Fruit fly (Drosophila melanogaster) whole organism, prepupa: ENCODE measurements around the gene CG14960.

Experiments used
- Blimp-1 ChIP-seq: fragments of 200-800 bp; sonication (Bioruptor generic); optimal IDR thresholded peaks from 3 replicates; lab custom pipeline; 2017; ENCODE audit warnings: missing biosample characterization, missing genetic modification characterization, mild to moderate bottlenecking, moderate library complexity, missing genetic modification reagents
- CG10631 ChIP-seq: fragments of 200-800 bp; sonication (Bioruptor generic); optimal IDR thresholded peaks from 2 replicates; lab custom pipeline; 2016; ENCODE audit warnings: missing biosample characterization, missing genetic modification characterization
- CG31627 ChIP-seq: fragments of 200-800 bp; sonication (Bioruptor generic); optimal IDR thresholded peaks from 3 replicates; lab custom pipeline; 2016; ENCODE audit warnings: missing biosample characterization, missing genetic modification characterization
- CG4318 ChIP-seq: fragments of 200-800 bp; sonication (Bioruptor generic); optimal IDR thresholded peaks from 3 replicates; lab custom pipeline; 2017; ENCODE audit warnings: missing biosample characterization, mild to moderate bottlenecking, missing genetic modification characterization
- CG6854 ChIP-seq: fragments of 200-800 bp; sonication (Bioruptor generic); optimal IDR thresholded peaks from 2 replicates; lab custom pipeline; 2017; ENCODE audit warnings: missing biosample characterization, mild to moderate bottlenecking, missing genetic modification characterization
- OdsH ChIP-seq: fragments of 200-800 bp; sonication (Bioruptor generic); optimal IDR thresholded peaks from 3 replicates; lab custom pipeline; 2016; ENCODE audit warnings: missing biosample characterization, missing genetic modification characterization
- fd85E ChIP-seq: fragments of 200-800 bp; sonication (Bioruptor generic); optimal IDR thresholded peaks from 3 replicates; lab custom pipeline; 2016; ENCODE audit warnings: missing biosample characterization, missing genetic modification characterization

- peak; percentile 95 for TF ChIP-seq CG10631 (GFP tag; lab: Kevin White, UChicago)
- peak; percentile 90 for TF ChIP-seq CG31627
- peak; percentile 85 for TF ChIP-seq CG4318 (GFP tag; lab: Kevin White, UChicago)
- peak; percentile 96 for TF ChIP-seq CG6854 (GFP tag; lab: Kevin White, UChicago)
- peak; percentile 93 for TF ChIP-seq OdsH (GFP tag; lab: Kevin White, UChicago)
- TF ChIP-seq Blimp-1 (GFP tag; lab: Kevin White, UChicago) = peak; percentile 82
- TF ChIP-seq fd85E (GFP tag; lab: Kevin White, UChicago) = peak; percentile 77
Measured at dm6 chr3L:3240597-3241367, 30.1 kb upstream of the CG14960 start.
